Worm (Caenorhabditis elegans): ENCODE results near the gene Y66D12A.1.

- TF ChIP-seq dmd-4 (tag; optimal IDR thresholded peaks at IDR 0.05; ENCODE audit: borderline replicate concordance), result no peak
- TF ChIP-seq lim-6 (tag; optimal IDR thresholded peaks at IDR 0.05), result no peak
- TF ChIP-seq pha-4 (tag; optimal IDR thresholded peaks at IDR 0.05), result no peak
- TF ChIP-seq Y22D7AL.16 (tag; optimal IDR thresholded peaks at IDR 0.05), result no peak
- TF ChIP-seq ceh-22 (tag; optimal IDR thresholded peaks at IDR 0.05), result no peak
- no peak for TF ChIP-seq fkh-10 (GFP tag; optimal IDR thresholded peaks at IDR 0.05)
- TF ChIP-seq madf-2 (tag; optimal IDR thresholded peaks at IDR 0.05), result no peak
- TF ChIP-seq sdc-2 (tag; optimal IDR thresholded peaks at IDR 0.05), result no peak
- no peak for TF ChIP-seq ama-1 (optimal IDR thresholded peaks at IDR 0.05)
- TF ChIP-seq odd-2 (tag; optimal IDR thresholded peaks at IDR 0.05), result no peak
- no peak for TF ChIP-seq ceh-19 (GFP tag; optimal IDR thresholded peaks at IDR 0.05)
- TF ChIP-seq dve-1 (tag; optimal IDR thresholded peaks at IDR 0.05), result no peak
- TF ChIP-seq elt-2 (tag; optimal IDR thresholded peaks at IDR 0.05), result no peak
- TF ChIP-seq T23F11.4 (GFP tag; optimal IDR thresholded peaks at IDR 0.05), result no peak
These were observed at the start of gene Y66D12A.1 for ce11 chrIII:11607870-11608269.
